Worm (Caenorhabditis elegans) whole organism, late embryonic: ENCODE measurements around the gene ncs-7.

ENCODE experiments used
- C08G9.2 ChIP-seq: sonication (generic microtip); optimal IDR thresholded peaks from 2 replicates; lab custom pipeline; 2016; ENCODE audit warnings: mild to moderate bottlenecking, missing genetic modification characterization, moderate library complexity, missing compliant biosample characterization
- C38D4.7 ChIP-seq: fragments of 200-800 bp; sonication (Bioruptor generic); optimal IDR thresholded peaks from 2 replicates; lab custom pipeline; 2018; ENCODE audit warnings: mild to moderate bottlenecking, missing genetic modification characterization, moderate library complexity, missing compliant biosample characterization
- F13H6.1 ChIP-seq: sonication (generic microtip); optimal IDR thresholded peaks from 2 replicates; lab custom pipeline; 2016; ENCODE audit warnings: missing genetic modification characterization, missing compliant biosample characterization
- K02D7.2 ChIP-seq: sonication (generic microtip); optimal IDR thresholded peaks from 2 replicates; lab custom pipeline; 2017; ENCODE audit warnings: mild to moderate bottlenecking, missing genetic modification characterization, missing compliant biosample characterization
- K09A11.1 ChIP-seq: sonication (generic microtip); optimal IDR thresholded peaks from 2 replicates; lab custom pipeline; 2017; ENCODE audit warnings: antibody characterized with exemption, mild to moderate bottlenecking, missing genetic modification characterization, missing compliant biosample characterization; ENCODE audit not compliant: insufficient read depth
- ahr-1 ChIP-seq: sonication (generic microtip); optimal IDR thresholded peaks from 2 replicates; lab custom pipeline; 2016; ENCODE audit warnings: missing genetic modification characterization, missing compliant biosample characterization
- ama-1 ChIP-seq: fragments of 150-350 bp; optimal IDR thresholded peaks from 2 replicates; lab custom pipeline; 2014
- ceh-14 ChIP-seq: sonication (generic microtip); optimal IDR thresholded peaks from 2 replicates; lab custom pipeline; 2016; ENCODE audit warnings: missing genotype, missing genetic modification characterization, missing compliant biosample characterization
- ceh-18 ChIP-seq: sonication (generic microtip); optimal IDR thresholded peaks from 2 replicates; lab custom pipeline; 2016; ENCODE audit warnings: missing genetic modification characterization, missing compliant biosample characterization
- ceh-22 ChIP-seq: sonication (generic microtip); optimal IDR thresholded peaks from 2 replicates; lab custom pipeline; 2017; ENCODE audit warnings: missing biosample characterization, missing genetic modification characterization
- ceh-24 ChIP-seq: sonication (generic microtip); optimal IDR thresholded peaks from 2 replicates; lab custom pipeline; 2016; ENCODE audit warnings: mild to moderate bottlenecking, missing genetic modification characterization, missing compliant biosample characterization
- ceh-31 ChIP-seq: sonication (generic microtip); optimal IDR thresholded peaks from 2 replicates; lab custom pipeline; 2016; ENCODE audit warnings: missing genetic modification characterization, missing compliant biosample characterization
- ceh-34 ChIP-seq: sonication (generic microtip); optimal IDR thresholded peaks from 2 replicates; lab custom pipeline; 2016; ENCODE audit warnings: mild to moderate bottlenecking, missing genetic modification characterization, missing compliant biosample characterization
- ceh-48 ChIP-seq: sonication (generic microtip); optimal IDR thresholded peaks from 2 replicates; lab custom pipeline; 2016; ENCODE audit warnings: missing genetic modification characterization, inconsistent platforms, missing compliant biosample characterization
- ceh-6 ChIP-seq: fragments of 200-800 bp; sonication (Bioruptor generic); optimal IDR thresholded peaks from 2 replicates; lab custom pipeline; 2018; ENCODE audit warnings: mild to moderate bottlenecking, missing genetic modification characterization, missing compliant biosample characterization
- elt-2 ChIP-seq: sonication (generic microtip); optimal IDR thresholded peaks from 2 replicates; lab custom pipeline; 2016; ENCODE audit warnings: missing genetic modification reagents, missing genetic modification characterization, missing compliant biosample characterization
- elt-4 ChIP-seq: sonication (generic microtip); optimal IDR thresholded peaks from 2 replicates; lab custom pipeline; 2016; ENCODE audit warnings: missing genetic modification characterization, missing compliant biosample characterization
- ets-4 ChIP-seq: sonication (generic microtip); optimal IDR thresholded peaks from 2 replicates; lab custom pipeline; 2016; ENCODE audit warnings: missing genetic modification characterization, missing compliant biosample characterization
- fkh-10 ChIP-seq: fragments of 150-350 bp; optimal IDR thresholded peaks from 2 replicates; lab custom pipeline; 2014; ENCODE audit warnings: missing biosample characterization, missing genetic modification reagents, missing genetic modification characterization
- gmeb-2 ChIP-seq: sonication (generic microtip); optimal IDR thresholded peaks from 2 replicates; lab custom pipeline; 2016; ENCODE audit warnings: missing genetic modification characterization, inconsistent platforms, missing compliant biosample characterization
- hlh-13 ChIP-seq: fragments of 200-800 bp; sonication (Bioruptor generic); optimal IDR thresholded peaks from 2 replicates; lab custom pipeline; 2018; ENCODE audit warnings: mild to moderate bottlenecking, missing genetic modification characterization, missing compliant biosample characterization
- hlh-30 ChIP-seq: sonication (generic microtip); optimal IDR thresholded peaks from 2 replicates; lab custom pipeline; 2017; ENCODE audit warnings: antibody characterized with exemption, missing genetic modification characterization, missing compliant biosample characterization; ENCODE audit not compliant: insufficient read depth
- hlh-8 ChIP-seq: sonication (generic microtip); optimal IDR thresholded peaks from 2 replicates; lab custom pipeline; 2016; ENCODE audit warnings: missing genotype, missing genetic modification characterization, missing compliant biosample characterization
- lim-6 ChIP-seq: sonication (generic microtip); optimal IDR thresholded peaks from 2 replicates; lab custom pipeline; 2016; ENCODE audit warnings: missing genetic modification characterization, missing compliant biosample characterization
- lin-11 ChIP-seq: fragments of 200-800 bp; sonication (Bioruptor generic); optimal IDR thresholded peaks from 2 replicates; lab custom pipeline; 2018; ENCODE audit warnings: mild to moderate bottlenecking, missing genetic modification characterization, missing compliant biosample characterization
- madf-2 ChIP-seq: sonication (generic microtip); optimal IDR thresholded peaks from 2 replicates; lab custom pipeline; 2017; ENCODE audit warnings: missing genetic modification characterization, missing compliant biosample characterization
- mec-3 ChIP-seq: sonication (generic microtip); optimal IDR thresholded peaks from 2 replicates; lab custom pipeline; 2016; ENCODE audit warnings: borderline replicate concordance, missing genetic modification characterization, missing compliant biosample characterization
- nfya-1 ChIP-seq: sonication (generic microtip); optimal IDR thresholded peaks from 2 replicates; lab custom pipeline; 2017; ENCODE audit warnings: missing genetic modification characterization, mild to moderate bottlenecking, missing compliant biosample characterization, antibody characterized with exemption, moderate library complexity
- pat-9 ChIP-seq: fragments of 200-800 bp; sonication (Bioruptor generic); optimal IDR thresholded peaks from 2 replicates; lab custom pipeline; 2018; ENCODE audit warnings: mild to moderate bottlenecking, missing genetic modification characterization, moderate library complexity, missing compliant biosample characterization
- pha-2 ChIP-seq: sonication (generic microtip); optimal IDR thresholded peaks from 2 replicates; lab custom pipeline; 2017; ENCODE audit warnings: mild to moderate bottlenecking, missing genetic modification characterization, missing compliant biosample characterization
- pqm-1 ChIP-seq: sonication (generic microtip); optimal IDR thresholded peaks from 2 replicates; lab custom pipeline; 2016; ENCODE audit warnings: missing genetic modification characterization, missing compliant biosample characterization
- pros-1 ChIP-seq: fragments of 150-350 bp; optimal IDR thresholded peaks from 2 replicates; lab custom pipeline; 2014; ENCODE audit warnings: missing biosample characterization, missing genetic modification reagents, missing genetic modification characterization
- ref-2 ChIP-seq: sonication (generic microtip); optimal IDR thresholded peaks from 2 replicates; lab custom pipeline; 2016; ENCODE audit warnings: missing genetic modification characterization, missing compliant biosample characterization
- rnt-1 ChIP-seq: sonication (generic microtip); optimal IDR thresholded peaks from 2 replicates; lab custom pipeline; 2016; ENCODE audit warnings: missing genetic modification characterization, missing compliant biosample characterization
- sdc-2 ChIP-seq: sonication (generic microtip); optimal IDR thresholded peaks from 2 replicates; lab custom pipeline; 2016; ENCODE audit warnings: missing genotype, missing genetic modification characterization, missing compliant biosample characterization
- syd-9 ChIP-seq: sonication (generic microtip); optimal IDR thresholded peaks from 2 replicates; lab custom pipeline; 2016; ENCODE audit warnings: mild to moderate bottlenecking, missing genetic modification characterization, moderate library complexity, missing compliant biosample characterization
- tbx-2 ChIP-seq: sonication (generic microtip); optimal IDR thresholded peaks from 2 replicates; lab custom pipeline; 2016; ENCODE audit warnings: missing genetic modification characterization, missing compliant biosample characterization
- tbx-7 ChIP-seq: sonication (generic microtip); optimal IDR thresholded peaks from 2 replicates; lab custom pipeline; 2016; ENCODE audit warnings: missing genotype, missing genetic modification characterization, missing compliant biosample characterization
- unc-42 ChIP-seq: sonication (generic microtip); optimal IDR thresholded peaks from 2 replicates; lab custom pipeline; 2016; ENCODE audit warnings: missing genotype, missing genetic modification characterization, missing compliant biosample characterization
- unc-55 ChIP-seq: sonication (generic microtip); optimal IDR thresholded peaks from 2 replicates; lab custom pipeline; 2017; ENCODE audit warnings: missing biosample characterization, missing genetic modification reagents, missing genetic modification characterization
- zip-5 ChIP-seq: sonication (generic microtip); optimal IDR thresholded peaks from 2 replicates; lab custom pipeline; 2016; ENCODE audit warnings: missing genetic modification characterization, missing compliant biosample characterization
- ztf-16 ChIP-seq: sonication (generic microtip); optimal IDR thresholded peaks from 2 replicates; lab custom pipeline; 2017; ENCODE audit warnings: missing genetic modification characterization, missing compliant biosample characterization

Gene ncs-7

DNA sequence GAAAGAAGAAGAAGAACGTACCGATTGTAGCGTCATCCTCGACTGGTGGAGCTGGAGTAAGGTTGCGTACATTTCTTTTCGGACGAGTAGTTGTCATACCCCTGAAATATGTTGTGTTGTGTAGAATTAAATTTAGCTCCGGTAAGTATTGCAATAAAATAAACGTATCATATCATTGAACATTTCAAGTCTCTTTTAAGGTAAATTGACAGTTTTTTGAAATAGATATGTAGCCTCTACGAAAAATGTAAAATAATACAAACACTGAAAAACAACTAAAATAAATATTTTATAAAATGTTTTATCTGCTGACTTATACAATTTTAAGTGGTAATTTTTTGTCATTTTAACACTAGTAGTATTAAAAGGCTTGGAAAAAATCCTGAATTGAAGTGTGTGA lies 4.4 kb upstream of the ncs-7 start, which contains the start of gene C16H3.3:
Gene C16H3.3 (minus strand): TSS at position 101 of the 400 bp plus-strand sequence.
- TF ChIP-seq pha-2 (tag; lab: Kevin White, UChicago): no peak
- no peak for TF ChIP-seq elt-2 (tag; lab: Kevin White, UChicago)
- no peak for TF ChIP-seq unc-42 (tag; lab: Kevin White, UChicago)
- no peak for TF ChIP-seq zip-5 (tag; lab: Kevin White, UChicago)
- TF ChIP-seq ama-1: no peak
- no peak for TF ChIP-seq tbx-2 (tag; lab: Kevin White, UChicago)
- no peak for TF ChIP-seq elt-4 (tag; lab: Kevin White, UChicago)

DNA sequence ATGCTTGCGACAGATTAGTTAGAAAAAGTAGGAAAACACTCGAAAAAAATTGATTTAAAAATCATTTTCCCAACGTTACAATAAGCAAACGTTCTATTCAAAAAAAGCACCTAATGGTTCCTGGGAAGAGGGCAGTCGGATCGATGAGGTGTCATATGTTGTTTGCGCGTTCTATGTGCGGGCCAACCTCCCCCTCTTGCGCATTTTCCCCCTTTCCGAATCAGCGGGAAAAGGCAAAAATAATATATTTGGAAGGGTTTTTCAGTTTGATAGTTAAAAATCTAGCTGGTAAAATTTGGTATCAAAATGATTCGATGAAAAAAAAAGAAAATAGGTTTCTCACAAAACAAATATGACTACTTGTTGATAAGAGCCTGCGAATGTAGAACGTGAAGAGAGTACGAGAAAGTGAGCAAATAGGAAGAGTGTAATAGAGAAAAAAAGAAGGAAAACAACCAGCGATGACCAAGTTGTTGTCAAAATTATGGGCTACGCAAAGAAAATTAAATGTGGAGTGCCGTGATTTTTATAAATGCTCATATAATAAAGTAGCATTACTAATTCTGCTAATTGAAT lies 3.9 kb upstream of the ncs-7 start:
- peak; percentile 2 for TF ChIP-seq lin-11
- TF ChIP-seq K09A11.1 (tag; lab: Kevin White, UChicago): peak; percentile 34
- no peak for TF ChIP-seq ceh-6 (GFP tag; lab: Kevin White, UChicago)
- TF ChIP-seq fkh-10 (GFP tag; lab: Kevin White, UChicago): no peak
- TF ChIP-seq ahr-1 (tag; lab: Kevin White, UChicago): no peak
- no peak for TF ChIP-seq C08G9.2 (tag; lab: Kevin White, UChicago)
- no peak for TF ChIP-seq lim-6 (tag; lab: Kevin White, UChicago)
- peak; percentile 8 for TF ChIP-seq hlh-8 (tag; lab: Kevin White, UChicago)
- TF ChIP-seq ceh-24: no peak
- peak; percentile 53 for TF ChIP-seq nfya-1 (tag; lab: Kevin White, UChicago)
- peak; percentile 68 for TF ChIP-seq ceh-48 (tag; lab: Kevin White, UChicago)
- TF ChIP-seq ceh-31 (tag; lab: Kevin White, UChicago): peak; percentile 62
- peak; percentile 23 for TF ChIP-seq ceh-18 (tag; lab: Kevin White, UChicago)
- no peak for TF ChIP-seq K02D7.2 (tag; lab: Kevin White, UChicago)
- peak; percentile 17 for TF ChIP-seq ceh-14
- no peak for TF ChIP-seq pros-1 (tag; lab: Kevin White, UChicago)
- peak; percentile 79 for TF ChIP-seq sdc-2 (tag; lab: Kevin White, UChicago)
- TF ChIP-seq ref-2 (tag; lab: Kevin White, UChicago): peak; percentile 39
- TF ChIP-seq gmeb-2 (tag; lab: Kevin White, UChicago): no peak
- TF ChIP-seq syd-9 (tag; lab: Kevin White, UChicago): no peak
- peak; percentile 40 for TF ChIP-seq rnt-1 (tag; lab: Kevin White, UChicago)
- TF ChIP-seq C38D4.7: no peak
- peak; percentile 46 for TF ChIP-seq ceh-34 (tag; lab: Kevin White, UChicago)
- TF ChIP-seq unc-42 (tag; lab: Kevin White, UChicago): peak; percentile 30
- TF ChIP-seq hlh-30: peak; percentile 86
- no peak for TF ChIP-seq tbx-7 (tag; lab: Kevin White, UChicago)
- no peak for TF ChIP-seq ama-1
- TF ChIP-seq madf-2: peak; percentile 37
- TF ChIP-seq tbx-2 (tag; lab: Kevin White, UChicago): peak; percentile 63
- TF ChIP-seq ceh-22 (tag; lab: Kevin White, UChicago): no peak
- peak; percentile 8 for TF ChIP-seq ztf-16 (tag; lab: Kevin White, UChicago)
- no peak for TF ChIP-seq mec-3 (tag; lab: Kevin White, UChicago)
- no peak for TF ChIP-seq ets-4 (tag; lab: Kevin White, UChicago)
- TF ChIP-seq hlh-13 (GFP tag; lab: Kevin White, UChicago): no peak
- no peak for TF ChIP-seq pat-9 (tag; lab: Kevin White, UChicago)
- TF ChIP-seq pha-2 (tag; lab: Kevin White, UChicago): no peak
- no peak for TF ChIP-seq pqm-1 (tag; lab: Kevin White, UChicago)
- TF ChIP-seq F13H6.1: no peak
- TF ChIP-seq unc-55 (GFP tag; lab: Kevin White, UChicago): no peak
